Fruit fly (Drosophila melanogaster) whole organism, embryonic: Measurements from ENCODE around the gene Polr1C.

Experiments used
- BtbVII ChIP-seq: fragments of 200-800 bp; sonication (Bioruptor generic); optimal IDR thresholded peaks from 3 replicates; lab custom pipeline; 2017; ENCODE audit warnings: missing biosample characterization, mild to moderate bottlenecking, missing genetic modification characterization
- CG10267 ChIP-seq: fragments of 200-800 bp; sonication (Bioruptor generic); optimal IDR thresholded peaks from 2 replicates; lab custom pipeline; 2018; ENCODE audit warnings: missing biosample characterization, mild to moderate bottlenecking, missing genetic modification characterization, moderate library complexity
- CG10462 ChIP-seq: fragments of 200-800 bp; sonication (Bioruptor generic); optimal IDR thresholded peaks from 2 replicates; lab custom pipeline; 2016; ENCODE audit warnings: missing biosample characterization, missing genetic modification characterization
- CG8089 ChIP-seq: fragments of 200-800 bp; sonication (Bioruptor generic); optimal IDR thresholded peaks from 3 replicates; lab custom pipeline; 2016; ENCODE audit warnings: missing biosample characterization, missing genetic modification characterization
- Dbx ChIP-seq: fragments of 200-800 bp; sonication (Bioruptor generic); IDR thresholded peaks from 3 replicates; pipeline ENCODE4 v1.3.6; 2022; ENCODE audit warnings: missing biosample characterization, missing genetic modification characterization
- Mrtf ChIP-seq: fragments of 200-800 bp; sonication (Bioruptor generic); IDR thresholded peaks from 3 replicates; pipeline ENCODE4 v1.3.6; 2022; ENCODE audit warnings: missing biosample characterization, missing genetic modification characterization
- Myb ChIP-seq: fragments of 200-800 bp; sonication (Bioruptor generic); optimal IDR thresholded peaks from 2 replicates; lab custom pipeline; 2016; ENCODE audit warnings: missing biosample characterization, missing genetic modification characterization
- NC2α ChIP-seq: fragments of 200-800 bp; sonication (Bioruptor generic); optimal IDR thresholded peaks from 2 replicates; lab custom pipeline; 2016; ENCODE audit warnings: missing biosample characterization, missing genetic modification characterization
- NC2β ChIP-seq: fragments of 200-800 bp; sonication (Bioruptor generic); optimal IDR thresholded peaks from 2 replicates; lab custom pipeline; 2016; ENCODE audit warnings: missing biosample characterization, missing genetic modification characterization
- lov ChIP-seq, 2 experiments: fragments of 200-800 bp in 1 of 2; fragments of >200 bp in 1 of 2; sonication (Bioruptor generic) in 1 of 2; IDR thresholded peaks in 1 of 2; optimal IDR thresholded peaks in 1 of 2; 2 replicates in 1 of 2; 3 replicates in 1 of 2; pipeline versions ENCODE4 v1.3.6 to Lab custom; 2017 to 2022; ENCODE audit warnings: missing biosample characterization in 1 of 2, missing genetic modification characterization in 1 of 2
- tna ChIP-seq: fragments of 200-800 bp; sonication (Bioruptor generic); IDR thresholded peaks from 2 replicates; pipeline ENCODE4 v1.3.6; 2022; ENCODE audit warnings: missing biosample characterization, missing genetic modification characterization; ENCODE audit not compliant: partially characterized antibody

DNA sequence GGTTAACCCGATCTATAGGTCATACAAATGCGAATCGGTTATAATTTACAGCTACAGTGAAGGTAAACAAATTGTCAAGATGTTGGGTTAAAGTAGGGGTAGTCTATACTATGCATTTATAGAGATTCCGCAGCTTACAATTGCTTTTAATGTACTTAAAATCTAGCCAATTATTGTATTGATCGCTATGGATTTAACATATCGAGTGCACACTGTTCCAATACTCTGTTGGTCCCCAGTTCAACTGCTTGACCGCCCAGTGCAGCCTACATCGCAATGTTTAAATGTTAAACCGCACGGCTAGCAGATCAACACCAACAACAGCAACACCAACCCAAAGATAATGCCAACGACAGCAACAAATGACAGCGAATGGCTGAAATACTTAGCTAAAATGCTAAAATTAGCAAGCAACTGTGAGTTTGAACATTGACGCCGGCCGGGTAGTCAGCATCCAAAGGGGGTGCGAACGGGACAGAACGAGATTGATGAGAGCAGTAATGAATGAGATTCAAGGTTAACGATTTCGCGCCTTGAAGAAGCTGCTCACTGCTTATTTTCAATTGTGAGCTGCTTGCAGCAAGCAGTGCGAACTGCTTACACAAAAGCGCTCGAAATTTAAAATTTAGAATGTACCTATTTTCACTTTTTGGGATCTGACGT, 32.2 kb downstream of the Polr1C start:
- TF ChIP-seq NC2β (GFP tag; lab: Kevin White, UChicago): no peak
- TF ChIP-seq Dbx (GFP tag; lab: Robert Waterston, UW): no peak
- TF ChIP-seq Myb (GFP tag; lab: Kevin White, UChicago): peak; percentile 77
- TF ChIP-seq CG10462: no peak
- no peak for TF ChIP-seq CG10267 (tag; lab: Kevin White, UChicago)
- no peak for TF ChIP-seq NC2α (GFP tag; lab: Kevin White, UChicago)
- no peak for TF ChIP-seq CG8089 (GFP tag; lab: Kevin White, UChicago)
- no peak for TF ChIP-seq BtbVII (GFP tag; lab: Kevin White, UChicago)
- TF ChIP-seq lov (optimal IDR thresholded peaks at IDR 0.05; lab: Kevin White, UChicago): no peak
- peak; percentile 73; the same call in 2 of the 3 replicates for TF ChIP-seq lov (GFP tag; IDR thresholded peaks at IDR 0.05; lab: Robert Waterston, UW)
- TF ChIP-seq tna: peak; percentile 19; the same call in 1 of the 2 replicates
- peak; percentile 26; the same call in 2 of the 3 replicates for TF ChIP-seq Mrtf (GFP tag; lab: Robert Waterston, UW)
